Fruit fly (Drosophila melanogaster) whole organism, embryonic: ENCODE measurements around the gene Rtc1.

Experiments
- ATbp ChIP-seq: fragments of 200-800 bp; sonication (Bioruptor generic); optimal IDR thresholded peaks from 2 replicates; lab custom pipeline; 2017; ENCODE audit warnings: missing biosample characterization, mild to moderate bottlenecking, missing genetic modification characterization, missing genetic modification reagents
- Atf3 ChIP-seq: fragments of 200-800 bp; sonication (Bioruptor generic); optimal IDR thresholded peaks from 3 replicates; lab custom pipeline; 2016; ENCODE audit warnings: missing biosample characterization, missing genetic modification characterization
- CG11695 ChIP-seq: fragments of 200-800 bp; sonication (Bioruptor generic); IDR thresholded peaks from 3 replicates; pipeline ENCODE4 v1.3.6; 2022; ENCODE audit warnings: missing biosample characterization, missing genetic modification characterization
- CG11723 ChIP-seq: fragments of 200-800 bp; sonication (Bioruptor generic); optimal IDR thresholded peaks from 2 replicates; lab custom pipeline; 2017; ENCODE audit warnings: missing biosample characterization, mild to moderate bottlenecking, missing genetic modification characterization
- CG12104 ChIP-seq: fragments of 200-800 bp; sonication (Bioruptor generic); optimal IDR thresholded peaks from 3 replicates; lab custom pipeline; 2016; ENCODE audit warnings: missing biosample characterization, missing genetic modification characterization
- CG12659 ChIP-seq: fragments of 200-800 bp; sonication (Bioruptor generic); optimal IDR thresholded peaks from 3 replicates; lab custom pipeline; 2017; ENCODE audit warnings: mild to moderate bottlenecking, missing biosample characterization, missing genetic modification reagents, missing genetic modification characterization
- CG1529 ChIP-seq: fragments of 200-800 bp; sonication (Bioruptor generic); optimal IDR thresholded peaks from 3 replicates; lab custom pipeline; 2018; ENCODE audit warnings: missing biosample characterization, missing genetic modification characterization
- CG1603 ChIP-seq: fragments of 200-800 bp; sonication (Bioruptor generic); optimal IDR thresholded peaks from 2 replicates; lab custom pipeline; 2019; ENCODE audit warnings: missing biosample characterization, mild to moderate bottlenecking, missing genetic modification characterization, moderate library complexity
- CG16779 ChIP-seq: fragments of 200-800 bp; sonication (Bioruptor generic); IDR thresholded peaks from 2 replicates; pipeline ENCODE4 v1.3.6; 2022; ENCODE audit warnings: missing biosample characterization, missing genetic modification characterization
- CG16813 ChIP-seq: fragments of 200-800 bp; sonication (Bioruptor generic); IDR thresholded peaks from 3 replicates; pipeline ENCODE4 v1.3.6; 2022; ENCODE audit warnings: missing biosample characterization, missing genetic modification characterization; ENCODE audit not compliant: partially characterized antibody
- CG16863 ChIP-seq: fragments of 200-800 bp; sonication (Bioruptor generic); optimal IDR thresholded peaks from 3 replicates; lab custom pipeline; 2016; ENCODE audit warnings: missing biosample characterization, missing genetic modification characterization
- CG31441 ChIP-seq: fragments of 200-800 bp; sonication (Bioruptor generic); IDR thresholded peaks from 2 replicates; pipeline ENCODE4 v1.3.6; 2022; ENCODE audit warnings: missing biosample characterization, missing genetic modification characterization
- CG3407 ChIP-seq: fragments of 200-800 bp; sonication (Bioruptor generic); optimal IDR thresholded peaks from 2 replicates; lab custom pipeline; 2018; ENCODE audit warnings: missing biosample characterization, mild to moderate bottlenecking, missing genetic modification characterization
- CG34224 ChIP-seq: fragments of 200-800 bp; sonication (Bioruptor generic); IDR thresholded peaks from 3 replicates; pipeline ENCODE4 v1.3.6; 2022; ENCODE audit warnings: missing biosample characterization, missing genetic modification characterization; ENCODE audit not compliant: partially characterized antibody
- CG42726 ChIP-seq: fragments of 200-800 bp; sonication (Bioruptor generic); IDR thresholded peaks from 2 replicates; pipeline ENCODE4 v1.3.6; 2022; ENCODE audit warnings: missing biosample characterization, missing genetic modification characterization; ENCODE audit not compliant: partially characterized antibody
- CG4820 ChIP-seq: fragments of 200-800 bp; sonication (Bioruptor generic); optimal IDR thresholded peaks from 3 replicates; lab custom pipeline; 2016; ENCODE audit warnings: missing biosample characterization, missing genetic modification characterization
- CG4854 ChIP-seq: fragments of 200-800 bp; sonication (Bioruptor generic); optimal IDR thresholded peaks from 2 replicates; lab custom pipeline; 2016; ENCODE audit warnings: missing biosample characterization, missing genetic modification characterization, inconsistent platforms
- CG6654 ChIP-seq: fragments of 200-800 bp; sonication (Bioruptor generic); optimal IDR thresholded peaks from 2 replicates; lab custom pipeline; 2017; ENCODE audit warnings: missing biosample characterization, mild to moderate bottlenecking, missing genetic modification characterization
- CG7786 ChIP-seq: fragments of 200-800 bp; sonication (Bioruptor generic); optimal IDR thresholded peaks from 2 replicates; lab custom pipeline; 2016; ENCODE audit warnings: missing biosample characterization, missing genetic modification characterization
- CG7987 ChIP-seq: fragments of 200-800 bp; sonication (Bioruptor generic); optimal IDR thresholded peaks from 2 replicates; lab custom pipeline; 2018; ENCODE audit warnings: missing biosample characterization, mild to moderate bottlenecking, missing genetic modification characterization, moderate library complexity
- CG8281 ChIP-seq: fragments of 200-800 bp; sonication (Bioruptor generic); optimal IDR thresholded peaks from 2 replicates; lab custom pipeline; 2018; ENCODE audit warnings: missing biosample characterization, mild to moderate bottlenecking, missing genetic modification characterization, moderate library complexity
- Fer1 ChIP-seq: fragments of 200-800 bp; sonication (Bioruptor generic); optimal IDR thresholded peaks from 2 replicates; lab custom pipeline; 2017; ENCODE audit warnings: missing biosample characterization, mild to moderate bottlenecking, missing genetic modification characterization
- Gug ChIP-seq: fragments of 200-800 bp; sonication (Bioruptor generic); IDR thresholded peaks from 4 replicates; pipeline ENCODE4 v1.3.6; 2022; ENCODE audit warnings: missing biosample characterization, missing genetic modification characterization
- HLH4C ChIP-seq: fragments of 200-800 bp; sonication (Bioruptor generic); IDR thresholded peaks from 3 replicates; pipeline ENCODE4 v1.3.6; 2022; ENCODE audit warnings: missing biosample characterization, missing genetic modification characterization; ENCODE audit not compliant: partially characterized antibody
- Mes4 ChIP-seq: fragments of 200-800 bp; sonication (Bioruptor generic); optimal IDR thresholded peaks from 2 replicates; lab custom pipeline; 2016; ENCODE audit warnings: missing biosample characterization, missing genetic modification characterization
- NC2β ChIP-seq: fragments of 200-800 bp; sonication (Bioruptor generic); optimal IDR thresholded peaks from 2 replicates; lab custom pipeline; 2016; ENCODE audit warnings: missing biosample characterization, missing genetic modification characterization
- Nf-YB ChIP-seq: fragments of 200-800 bp; sonication (Bioruptor generic); optimal IDR thresholded peaks from 3 replicates; lab custom pipeline; 2019; ENCODE audit warnings: missing biosample characterization, mild to moderate bottlenecking, missing genetic modification characterization, moderate library complexity
- Oli ChIP-seq: fragments of 200-800 bp; sonication (Bioruptor generic); optimal IDR thresholded peaks from 2 replicates; lab custom pipeline; 2018; ENCODE audit warnings: missing biosample characterization, mild to moderate bottlenecking, missing genetic modification characterization, moderate library complexity
- Scr ChIP-seq: fragments of 200-800 bp; sonication (Bioruptor generic); IDR thresholded peaks from 2 replicates; pipeline ENCODE4 v1.3.6; 2022; ENCODE audit warnings: missing biosample characterization, missing genetic modification characterization; ENCODE audit not compliant: partially characterized antibody
- Usf ChIP-seq: fragments of 200-800 bp; sonication (Bioruptor generic); optimal IDR thresholded peaks from 2 replicates; lab custom pipeline; 2017; ENCODE audit warnings: missing genotype, missing biosample characterization, missing genetic modification characterization
- ab ChIP-seq: fragments of 200-800 bp; sonication (Bioruptor generic); optimal IDR thresholded peaks from 2 replicates; lab custom pipeline; 2016; ENCODE audit warnings: missing biosample characterization, missing genetic modification characterization
- abd-A ChIP-seq: fragments of 200-800 bp; sonication (Bioruptor generic); optimal IDR thresholded peaks from 3 replicates; lab custom pipeline; 2019; ENCODE audit warnings: missing biosample characterization, mild to moderate bottlenecking, missing genetic modification characterization, moderate library complexity
- az2 ChIP-seq: fragments of 200-800 bp; sonication (Bioruptor generic); optimal IDR thresholded peaks from 3 replicates; lab custom pipeline; 2016; ENCODE audit warnings: missing biosample characterization, missing genetic modification characterization
- bcd ChIP-seq: fragments of 200-800 bp; sonication (Bioruptor generic); optimal IDR thresholded peaks from 2 replicates; lab custom pipeline; 2017; ENCODE audit warnings: missing biosample characterization, mild to moderate bottlenecking, missing genetic modification characterization
- dmrt99B ChIP-seq: fragments of 200-800 bp; sonication (Bioruptor generic); optimal IDR thresholded peaks from 2 replicates; lab custom pipeline; 2018; ENCODE audit warnings: missing biosample characterization, mild to moderate bottlenecking, missing genetic modification characterization, moderate library complexity
- ems ChIP-seq: fragments of 200-800 bp; sonication (Bioruptor generic); optimal IDR thresholded peaks from 3 replicates; lab custom pipeline; 2016; ENCODE audit warnings: missing biosample characterization, missing genetic modification characterization
- gcm ChIP-seq: fragments of 200-800 bp; sonication (Bioruptor generic); optimal IDR thresholded peaks from 2 replicates; lab custom pipeline; 2019; ENCODE audit warnings: missing biosample characterization, mild to moderate bottlenecking, missing genetic modification characterization, moderate library complexity
- gcm2 ChIP-seq: fragments of 200-800 bp; sonication (Bioruptor generic); optimal IDR thresholded peaks from 2 replicates; lab custom pipeline; 2016; ENCODE audit warnings: missing biosample characterization, missing genetic modification characterization
- knrl ChIP-seq: fragments of 200-800 bp; sonication (Bioruptor generic); IDR thresholded peaks from 3 replicates; pipeline ENCODE4 v1.3.6; 2022; ENCODE audit warnings: missing biosample characterization, missing genetic modification characterization; ENCODE audit not compliant: partially characterized antibody
- p53 ChIP-seq: fragments of 200-800 bp; sonication (Bioruptor generic); optimal IDR thresholded peaks from 2 replicates; lab custom pipeline; 2016; ENCODE audit warnings: missing biosample characterization, missing genetic modification characterization
- pan ChIP-seq, 4 experiments: fragments of >200 bp in 3 of 4; fragments of 200-800 bp in 1 of 4; sonication (Bioruptor generic) in 1 of 4; optimal IDR thresholded peaks in 3 of 4; IDR thresholded peaks in 1 of 4; 2 replicates each; pipeline versions ENCODE4 v1.3.6 to Lab custom; 2017 to 2022; ENCODE audit warnings: missing biosample characterization in 2 of 4, missing genetic modification characterization in 2 of 4, mixed read lengths in 1 of 4
- pb ChIP-seq: fragments of 200-800 bp; sonication (Bioruptor generic); optimal IDR thresholded peaks from 3 replicates; lab custom pipeline; 2016; ENCODE audit warnings: missing biosample characterization, missing genetic modification characterization
- run ChIP-seq: fragments of 200-800 bp; sonication (Bioruptor generic); optimal IDR thresholded peaks from 3 replicates; lab custom pipeline; 2018; ENCODE audit warnings: missing biosample characterization, mild to moderate bottlenecking, missing genetic modification characterization
- sim ChIP-seq: fragments of 200-800 bp; sonication (Bioruptor generic); IDR thresholded peaks from 2 replicates; pipeline ENCODE4 v1.3.6; 2022; ENCODE audit warnings: missing biosample characterization, missing genetic modification characterization
- slp2 ChIP-seq: fragments of 200-800 bp; sonication (Bioruptor generic); optimal IDR thresholded peaks from 2 replicates; lab custom pipeline; 2016; ENCODE audit warnings: missing biosample characterization, missing genetic modification characterization
- trem ChIP-seq: fragments of 200-800 bp; optimal IDR thresholded peaks from 3 replicates; lab custom pipeline; 2019; ENCODE audit warnings: missing biosample characterization, mild to moderate bottlenecking, missing genetic modification characterization, moderate library complexity
- twi ChIP-seq: fragments of 200-800 bp; optimal IDR thresholded peaks from 2 replicates; lab custom pipeline; 2019; ENCODE audit warnings: missing biosample characterization, mild to moderate bottlenecking, missing genetic modification characterization, moderate library complexity
- unc-4 ChIP-seq: fragments of 200-800 bp; sonication (Bioruptor generic); IDR thresholded peaks from 2 replicates; pipeline ENCODE4 v1.3.6; 2022; ENCODE audit warnings: missing biosample characterization, missing genetic modification characterization; ENCODE audit not compliant: partially characterized antibody

The Rtc1 gene

dm6 chrX:13739411-13739888 lies 17.5 kb upstream of the Rtc1 start, which contains the start of gene CG11151 (continued):
- TF ChIP-seq ab (GFP tag; lab: Kevin White, UChicago): peak; percentile 82
- peak; percentile 93 for TF ChIP-seq p53 (GFP tag; lab: Kevin White, UChicago)
- TF ChIP-seq ems (GFP tag; lab: Kevin White, UChicago): peak; percentile 95
- peak; percentile 61; the same call in 2 of the 3 replicates for TF ChIP-seq HLH4C (GFP tag; lab: Robert Waterston, UW)
- no peak for TF ChIP-seq unc-4 (GFP tag; lab: Robert Waterston, UW)
- TF ChIP-seq CG34224 (GFP tag; lab: Robert Waterston, UW): peak; percentile 66; the same call in 2 of the 3 replicates
- peak; percentile 98 for TF ChIP-seq Fer1 (GFP tag; lab: Kevin White, UChicago)
- peak; percentile 98 for TF ChIP-seq Oli (tag; lab: Kevin White, UChicago)
- peak; percentile 93 for TF ChIP-seq sim
- peak; percentile 94 for TF ChIP-seq CG3407 (GFP tag; lab: Kevin White, UChicago)
- peak; percentile 96 for TF ChIP-seq bcd (GFP tag; lab: Kevin White, UChicago)
- peak; percentile 95 for TF ChIP-seq Mes4 (GFP tag; lab: Kevin White, UChicago)
- peak; percentile 95 for TF ChIP-seq Atf3 (GFP tag; lab: Kevin White, UChicago)
- TF ChIP-seq Nf-YB (GFP tag; lab: Kevin White, UChicago): peak; percentile 87
- peak; percentile 98 for TF ChIP-seq CG1603 (tag; lab: Kevin White, UChicago)
- TF ChIP-seq CG31441: peak; percentile 95
- peak; percentile 89 for TF ChIP-seq CG16779 (GFP tag; lab: Robert Waterston, UW)
- TF ChIP-seq ATbp (GFP tag; lab: Kevin White, UChicago): peak; percentile 96
- TF ChIP-seq pb (GFP tag; lab: Kevin White, UChicago): peak; percentile 95
- peak; percentile 88 for TF ChIP-seq CG8281 (tag; lab: Kevin White, UChicago)
- peak; percentile 98 for TF ChIP-seq CG7786 (GFP tag; lab: Kevin White, UChicago)
- peak; percentile 90 for TF ChIP-seq gcm2 (GFP tag; lab: Kevin White, UChicago)
- TF ChIP-seq Gug (GFP tag; lab: Robert Waterston, UW): peak; percentile 90
- TF ChIP-seq Usf (GFP tag; lab: Kevin White, UChicago): peak; percentile 92
- TF ChIP-seq dmrt99B (tag; lab: Kevin White, UChicago): peak; percentile 98
- peak; percentile 97 for TF ChIP-seq CG16863
- TF ChIP-seq CG16813: peak; percentile 61; the same call in 2 of the 3 replicates
- TF ChIP-seq CG4854 (GFP tag; lab: Kevin White, UChicago): peak; percentile 93
- TF ChIP-seq CG6654 (GFP tag; lab: Kevin White, UChicago): peak; percentile 88
- TF ChIP-seq CG1529: peak; percentile 95
- TF ChIP-seq trem (tag; lab: Kevin White, UChicago): peak; percentile 94
- TF ChIP-seq gcm: peak; percentile 97
- peak; percentile 93 for TF ChIP-seq run (tag; lab: Kevin White, UChicago)
- TF ChIP-seq knrl (GFP tag; lab: Robert Waterston, UW): peak; percentile 64; the same call in 2 of the 3 replicates
- peak; percentile 94 for TF ChIP-seq slp2
- TF ChIP-seq az2 (GFP tag; lab: Kevin White, UChicago): peak; percentile 97
- peak; percentile 96 for TF ChIP-seq NC2β
- TF ChIP-seq twi (tag; lab: Kevin White, UChicago): peak; percentile 93
- peak; percentile 58 for TF ChIP-seq Scr (GFP tag; lab: Robert Waterston, UW)
- peak; percentile 80 for TF ChIP-seq abd-A (tag; lab: Kevin White, UChicago)
- TF ChIP-seq CG11723 (GFP tag; lab: Kevin White, UChicago): peak; percentile 96
- TF ChIP-seq CG7987: peak; percentile 91
- no peak for TF ChIP-seq pan (optimal IDR thresholded peaks at IDR 0.05; lab: Kevin White, UChicago)
- TF ChIP-seq pan (GFP tag; optimal IDR thresholded peaks at IDR 0.05 in 1 of 2, IDR thresholded peaks at IDR 0.05 in 1 of 2): peak in 1 of 2 experiments; percentile 97
- TF ChIP-seq CG12104 (GFP tag; lab: Kevin White, UChicago): peak; percentile 93
- TF ChIP-seq CG12659 (GFP tag; lab: Kevin White, UChicago): peak; percentile 98
- TF ChIP-seq CG42726 (GFP tag; lab: Robert Waterston, UW): peak; percentile 51; the same call in 1 of the 2 replicates
- TF ChIP-seq CG4820 (GFP tag; lab: Kevin White, UChicago): peak; percentile 94
- peak; percentile 96 for TF ChIP-seq CG11695 (GFP tag; lab: Robert Waterston, UW)
